Worm (Caenorhabditis elegans) whole organism, L1 larva: ENCODE results near the gene mpz-5.
A peak's percentile ranks its signal among the peaks of the same experiment; 100 is the strongest.

ENCODE experiments used
- F16B12.6 ChIP-seq: fragments of 150-350 bp; optimal IDR thresholded peaks from 2 replicates; lab custom pipeline; 2014; ENCODE audit warnings: missing biosample characterization, missing genetic modification characterization
- Y116A8C.19 ChIP-seq: sonication (generic microtip); optimal IDR thresholded peaks from 2 replicates; lab custom pipeline; 2016; ENCODE audit warnings: missing compliant biosample characterization, missing genetic modification characterization, borderline replicate concordance
- blmp-1 ChIP-seq: fragments of 150-350 bp; optimal IDR thresholded peaks from 2 replicates; lab custom pipeline; 2014; ENCODE audit warnings: missing biosample characterization, missing genetic modification characterization
- ceh-8 ChIP-seq: fragments of 200-800 bp; sonication (Bioruptor generic); optimal IDR thresholded peaks from 2 replicates; lab custom pipeline; 2018; ENCODE audit warnings: mild to moderate bottlenecking, missing genetic modification characterization, moderate library complexity, missing compliant biosample characterization
- ceh-90 ChIP-seq: sonication (generic microtip); optimal IDR thresholded peaks from 2 replicates; lab custom pipeline; 2016; ENCODE audit warnings: missing genetic modification characterization, missing compliant biosample characterization
- ces-1 ChIP-seq: fragments of 150-350 bp; optimal IDR thresholded peaks from 2 replicates; lab custom pipeline; 2014; ENCODE audit warnings: missing biosample characterization, missing genetic modification reagents, missing genetic modification characterization
- dpl-1 ChIP-seq, 3 experiments: fragments of 150-350 bp in 2 of 3; sonication (generic microtip) in 1 of 3; optimal IDR thresholded peaks; 2 replicates each; lab custom pipeline; 2014 to 2017; ENCODE audit warnings: missing biosample characterization in 3 of 3, missing genetic modification characterization in 3 of 3, missing genetic modification reagents in 3 of 3
- efl-1 ChIP-seq, 4 experiments: fragments of 150-350 bp; optimal IDR thresholded peaks in 3 of 4; peaks in 1 of 4; 1 replicate in 1 of 4; 2 replicates in 3 of 4; lab custom pipeline; 2014; ENCODE audit warnings: missing biosample characterization in 2 of 4, missing genetic modification characterization in 2 of 4, missing genetic modification reagents in 2 of 4
- efl-3 ChIP-seq: fragments of 200-800 bp; sonication (Bioruptor generic); optimal IDR thresholded peaks from 2 replicates; lab custom pipeline; 2018; ENCODE audit warnings: mild to moderate bottlenecking, missing genetic modification characterization, missing compliant biosample characterization
- fkh-8 ChIP-seq: sonication (generic microtip); optimal IDR thresholded peaks from 2 replicates; lab custom pipeline; 2016; ENCODE audit warnings: mild to moderate bottlenecking, missing genetic modification characterization, missing compliant biosample characterization
- fos-1 ChIP-seq: fragments of 150-350 bp; optimal IDR thresholded peaks from 2 replicates; lab custom pipeline; 2014; ENCODE audit warnings: missing biosample characterization, missing genetic modification characterization
- hlh-17 ChIP-seq: fragments of 200-800 bp; sonication (Bioruptor generic); optimal IDR thresholded peaks from 2 replicates; lab custom pipeline; 2018; ENCODE audit warnings: missing genetic modification characterization, mild to moderate bottlenecking, missing compliant biosample characterization, moderate library complexity, borderline replicate concordance
- isw-1 ChIP-seq: fragments of 200-800 bp; sonication (Bioruptor generic); IDR thresholded peaks from 2 replicates; pipeline ENCODE4 v1.3.6; 2022; ENCODE audit warnings: missing genetic modification characterization, missing compliant biosample characterization
- jun-1 ChIP-seq: fragments of 150-350 bp; optimal IDR thresholded peaks from 2 replicates; lab custom pipeline; 2014; ENCODE audit warnings: missing biosample characterization, missing genetic modification reagents, missing genetic modification characterization
- lin-13 ChIP-seq: fragments of 150-350 bp; optimal IDR thresholded peaks from 2 replicates; lab custom pipeline; 2014; ENCODE audit warnings: missing biosample characterization, missing genetic modification reagents, missing genetic modification characterization
- lin-14 ChIP-seq: fragments of 200-800 bp; sonication (Bioruptor generic); optimal IDR thresholded peaks from 2 replicates; lab custom pipeline; 2018; ENCODE audit warnings: mild to moderate bottlenecking, missing genetic modification characterization, moderate library complexity, missing compliant biosample characterization
- lin-15B ChIP-seq: fragments of 150-350 bp; sonication (generic microtip); optimal IDR thresholded peaks from 3 replicates; lab custom pipeline; 2014; ENCODE audit warnings: missing biosample characterization, missing genetic modification characterization
- lin-35 ChIP-seq, 2 experiments: fragments of 150-350 bp; optimal IDR thresholded peaks; 2 replicates each; lab custom pipeline; 2014; ENCODE audit warnings: missing biosample characterization in 2 of 2, missing genetic modification characterization in 2 of 2, missing genetic modification reagents in 2 of 2
- mef-2 ChIP-seq: fragments of 150-350 bp; optimal IDR thresholded peaks from 2 replicates; lab custom pipeline; 2014; ENCODE audit warnings: missing biosample characterization, missing genetic modification characterization
- mep-1 ChIP-seq: fragments of 150-350 bp; optimal IDR thresholded peaks from 2 replicates; lab custom pipeline; 2014; ENCODE audit warnings: missing biosample characterization, missing genetic modification characterization
- nhr-11 ChIP-seq: fragments of 150-350 bp; optimal IDR thresholded peaks from 2 replicates; lab custom pipeline; 2014; ENCODE audit warnings: missing biosample characterization, missing genetic modification characterization
- nhr-12 ChIP-seq: sonication (generic microtip); optimal IDR thresholded peaks from 2 replicates; lab custom pipeline; 2017; ENCODE audit warnings: missing biosample characterization, missing genetic modification characterization
- nhr-237 ChIP-seq: fragments of 150-350 bp; optimal IDR thresholded peaks from 2 replicates; lab custom pipeline; 2014; ENCODE audit warnings: missing biosample characterization, missing genetic modification characterization
- nhr-28 ChIP-seq: fragments of 150-350 bp; optimal IDR thresholded peaks from 2 replicates; lab custom pipeline; 2014; ENCODE audit warnings: missing biosample characterization, missing genetic modification characterization
- nhr-47 ChIP-seq: sonication (generic microtip); optimal IDR thresholded peaks from 2 replicates; lab custom pipeline; 2016; ENCODE audit warnings: mild to moderate bottlenecking, missing genetic modification characterization, moderate library complexity, missing compliant biosample characterization
- nhr-76 ChIP-seq: sonication (generic microtip); optimal IDR thresholded peaks from 2 replicates; lab custom pipeline; 2017; ENCODE audit warnings: missing biosample characterization, missing genetic modification characterization
- nhr-77 ChIP-seq: fragments of 150-350 bp; optimal IDR thresholded peaks from 2 replicates; lab custom pipeline; 2014; ENCODE audit warnings: missing biosample characterization, missing genetic modification characterization
- nhr-84 ChIP-seq: sonication (generic microtip); optimal IDR thresholded peaks from 2 replicates; lab custom pipeline; 2017; ENCODE audit warnings: missing biosample characterization, missing genetic modification characterization
- nhr-90 ChIP-seq: sonication (generic microtip); optimal IDR thresholded peaks from 2 replicates; lab custom pipeline; 2016; ENCODE audit warnings: mild to moderate bottlenecking, missing genetic modification characterization, missing compliant biosample characterization; ENCODE audit not compliant: poor library complexity
- pag-3 ChIP-seq: sonication (generic microtip); optimal IDR thresholded peaks from 2 replicates; lab custom pipeline; 2017; ENCODE audit warnings: missing genetic modification characterization, mild to moderate bottlenecking, missing compliant biosample characterization, antibody characterized with exemption, borderline replicate concordance; ENCODE audit not compliant: insufficient read depth
- rnt-1 ChIP-seq: sonication (generic microtip); optimal IDR thresholded peaks from 2 replicates; lab custom pipeline; 2016; ENCODE audit warnings: mild to moderate bottlenecking, missing genetic modification characterization, moderate library complexity, missing compliant biosample characterization
- swsn-7 ChIP-seq: sonication (generic microtip); optimal IDR thresholded peaks from 2 replicates; lab custom pipeline; 2016; ENCODE audit warnings: missing genetic modification characterization, missing compliant biosample characterization
- unc-130 ChIP-seq: fragments of 150-350 bp; optimal IDR thresholded peaks from 2 replicates; lab custom pipeline; 2017; ENCODE audit warnings: missing biosample characterization, missing genetic modification characterization, inconsistent platforms
- unc-62 ChIP-seq: fragments of 150-350 bp; optimal IDR thresholded peaks from 2 replicates; lab custom pipeline; 2014; ENCODE audit warnings: missing biosample characterization, missing genetic modification reagents, missing genetic modification characterization
- unc-86 ChIP-seq: sonication (generic microtip); optimal IDR thresholded peaks from 2 replicates; lab custom pipeline; 2016; ENCODE audit warnings: missing genetic modification characterization, missing compliant biosample characterization
- unc-98 ChIP-seq: fragments of 200-800 bp; sonication (Bioruptor generic); IDR thresholded peaks from 2 replicates; pipeline ENCODE4 v1.3.6; 2022; ENCODE audit warnings: missing genetic modification characterization, missing compliant biosample characterization
- zag-1 ChIP-seq: fragments of 150-350 bp; optimal IDR thresholded peaks from 2 replicates; lab custom pipeline; 2014; ENCODE audit warnings: missing biosample characterization, missing genetic modification characterization
- ztf-11 ChIP-seq, 2 experiments: sonication (generic microtip); optimal IDR thresholded peaks; 2 replicates each; lab custom pipeline; 2016 to 2017; ENCODE audit warnings: missing genetic modification characterization in 2 of 2, missing biosample characterization in 1 of 2, missing compliant biosample characterization in 1 of 2

mpz-5 gene

DNA sequence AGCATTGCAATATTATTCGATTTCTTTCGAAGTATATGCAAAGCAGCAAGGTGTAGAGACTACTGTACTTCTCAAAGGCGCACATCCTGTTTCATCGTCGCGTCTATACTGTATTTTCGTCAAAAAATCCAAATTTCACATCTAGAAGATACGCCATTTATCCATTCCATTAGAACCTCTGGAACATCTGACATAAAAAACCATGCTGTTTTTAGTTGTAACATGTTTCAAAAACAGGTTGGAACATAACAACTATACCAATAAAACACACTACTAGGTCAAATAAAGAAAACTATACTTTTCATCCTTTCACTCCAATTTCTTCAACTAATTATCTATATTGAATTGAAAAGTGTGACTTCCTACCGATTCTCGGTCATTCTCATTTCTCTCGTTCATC lies 13.3 kb downstream of the mpz-5 start, which contains the start of gene ugt-59:
Gene ugt-59 (plus strand): TSS at position 301 of the 400 bp plus-strand sequence.
- TF ChIP-seq unc-86 (tag; lab: Kevin White, UChicago) (no peak), lin-13 (GFP tag; lab: Kevin White, UChicago) (no peak), nhr-76 (tag; lab: Kevin White, UChicago) (no peak), lin-35 (GFP tag; optimal IDR thresholded peaks at IDR 0.05; lab: Kevin White, UChicago) (no peak), nhr-77 (no peak), ceh-8 (GFP tag; lab: Kevin White, UChicago) (no peak), hlh-17 (GFP tag; lab: Kevin White, UChicago) (no peak), rnt-1 (tag; lab: Kevin White, UChicago) (no peak), nhr-11 (tag; lab: Kevin White, UChicago) (no peak), dpl-1 (GFP tag; optimal IDR thresholded peaks at IDR 0.05; lab: Kevin White, UChicago) (no peak), ces-1 (GFP tag; lab: Kevin White, UChicago) (no peak), nhr-47 (tag; lab: Kevin White, UChicago) (no peak), fkh-8 (tag; lab: Kevin White, UChicago) (no peak), nhr-12 (tag; lab: Kevin White, UChicago) (no peak), lin-14 (GFP tag; lab: Kevin White, UChicago) (no peak), zag-1 (tag; lab: Kevin White, UChicago) (no peak)

- TF ChIP-seq dpl-1 (GFP tag; optimal IDR thresholded peaks at IDR 0.05; lab: Kevin White, UChicago) (peak in 1 of 3 experiments; percentile 26), efl-1 (optimal IDR thresholded peaks at IDR 0.05; lab: Kevin White, UChicago) (peak in 1 of 2 experiments; percentile 13), efl-1 (GFP tag; optimal IDR thresholded peaks at IDR 0.05 in 1 of 2; lab: Kevin White, UChicago) (peak in 1 of 2 experiments; percentile 15), nhr-90 (no peak), ceh-90 (tag; lab: Kevin White, UChicago) (no peak), unc-62 (no peak), efl-3 (GFP tag; lab: Kevin White, UChicago) (no peak), ztf-11 (tag; optimal IDR thresholded peaks at IDR 0.05; lab: Kevin White, UChicago) (no peak), blmp-1 (tag; lab: Kevin White, UChicago) (peak; percentile 37)
Observed at ce11 chrIV:10357842-10358241, 15.8 kb downstream of the mpz-5 start, which contains the start of gene gkow-1. TSS of gene gkow-1 (plus strand) at chrIV:10358142.

DNA sequence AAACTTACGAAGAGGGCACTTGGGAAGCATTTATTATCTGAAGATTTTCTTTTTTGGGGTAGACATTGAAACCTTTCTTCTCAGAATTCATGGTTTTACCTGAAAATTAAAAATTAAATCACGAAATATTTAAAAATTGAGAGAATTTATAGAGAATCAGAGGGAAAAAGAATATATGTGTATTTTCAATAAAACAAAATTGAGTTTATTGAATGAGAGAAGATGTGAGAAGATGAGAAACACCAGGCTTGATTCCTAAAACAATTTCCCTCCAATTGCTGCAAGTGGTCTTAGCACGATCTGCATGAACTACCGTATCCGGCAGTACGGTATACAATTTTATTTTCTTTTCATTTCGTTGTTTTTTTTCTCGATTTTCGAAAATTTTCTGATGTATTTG lies 16.6 kb downstream of the mpz-5 start, which contains the start of gene R11A8.1:
Gene R11A8.1 (minus strand): TSS at position 101 of the 400 bp plus-strand sequence.
- TF ChIP-seq lin-15B (no peak), ztf-11 (tag; optimal IDR thresholded peaks at IDR 0.05; lab: Kevin White, UChicago) (no peak), nhr-237 (tag; lab: Kevin White, UChicago) (no peak), unc-98 (no peak), isw-1 (GFP tag; lab: Robert Waterston, UW) (no peak), nhr-28 (tag; lab: Kevin White, UChicago) (no peak), mep-1 (tag; lab: Kevin White, UChicago) (no peak), Y116A8C.19 (tag; lab: Kevin White, UChicago) (no peak), lin-13 (GFP tag; lab: Kevin White, UChicago) (no peak), hlh-17 (GFP tag; lab: Kevin White, UChicago) (no peak), F16B12.6 (tag; lab: Kevin White, UChicago) (no peak), jun-1 (tag; lab: Kevin White, UChicago) (no peak), fos-1 (tag; lab: Kevin White, UChicago) (no peak), unc-130 (tag; lab: Kevin White, UChicago) (no peak)

DNA sequence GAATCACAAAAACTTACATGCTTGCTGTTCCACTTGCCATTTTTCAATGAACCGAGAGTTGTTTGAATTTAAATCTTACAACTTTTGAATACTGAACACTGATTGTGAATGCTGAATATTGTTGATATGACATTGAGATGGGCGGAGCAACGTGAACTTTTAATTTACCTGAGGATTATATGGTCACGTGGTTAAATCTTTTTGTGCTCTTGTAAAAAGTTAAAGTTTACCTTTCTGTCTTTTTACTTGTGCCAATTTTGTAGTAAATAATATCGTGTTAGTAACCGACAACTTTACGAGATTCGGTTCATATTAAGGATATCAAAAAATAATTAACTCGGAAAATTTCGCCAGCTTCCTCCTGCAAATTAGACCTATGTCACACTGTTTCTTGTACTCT lies 21.4 kb downstream of the mpz-5 start, which contains the start of gene Y43C5B.2:
Gene Y43C5B.2 (minus strand): TSS at position 101 of the 400 bp plus-strand sequence.
- TF ChIP-seq pag-3 (tag; lab: Kevin White, UChicago) (no peak), nhr-84 (no peak), swsn-7 (no peak), mef-2 (tag; lab: Kevin White, UChicago) (no peak), fkh-8 (tag; lab: Kevin White, UChicago) (no peak), unc-62 (no peak)
